Worm (Caenorhabditis elegans) whole organism, young adult: ENCODE measurements around the gene M01H9.4.

Source experiments
- B0035.1 ChIP-seq: sonication (generic microtip); optimal IDR thresholded peaks from 2 replicates; lab custom pipeline; 2016; ENCODE audit warnings: missing genetic modification characterization, mild to moderate bottlenecking, missing compliant biosample characterization, missing genotype, missing genetic modification reagents
- B0261.1 ChIP-seq: sonication (generic microtip); optimal IDR thresholded peaks from 2 replicates; lab custom pipeline; 2016; ENCODE audit warnings: mild to moderate bottlenecking, missing genetic modification characterization, moderate library complexity, missing compliant biosample characterization
- C17E4.6 ChIP-seq: fragments of 200-800 bp; sonication (Bioruptor generic); IDR thresholded peaks from 2 replicates; pipeline ENCODE4 v1.3.6; 2022; ENCODE audit warnings: missing genetic modification reagents, missing genetic modification characterization, missing compliant biosample characterization
- D2030.7 ChIP-seq: fragments of 200-800 bp; sonication (Bioruptor generic); IDR thresholded peaks from 2 replicates; pipeline ENCODE4 v1.3.6; 2022; ENCODE audit warnings: missing genetic modification reagents, missing genetic modification characterization, missing compliant biosample characterization
- F10E7.11 ChIP-seq: sonication (generic microtip); optimal IDR thresholded peaks from 2 replicates; lab custom pipeline; 2017; ENCODE audit warnings: mild to moderate bottlenecking, missing genetic modification characterization, moderate library complexity, missing compliant biosample characterization
- F33H1.4 ChIP-seq: fragments of 200-800 bp; sonication (Bioruptor generic); IDR thresholded peaks from 2 replicates; pipeline ENCODE4 v1.3.6; 2022; ENCODE audit warnings: missing genetic modification reagents, missing genetic modification characterization, missing compliant biosample characterization
- F37B4.10 ChIP-seq: fragments of 200-800 bp; sonication (Bioruptor generic); IDR thresholded peaks from 2 replicates; pipeline ENCODE4 v1.3.6; 2022; ENCODE audit warnings: missing genetic modification characterization, missing compliant biosample characterization
- F49E8.2 ChIP-seq: sonication (generic microtip); optimal IDR thresholded peaks from 3 replicates; lab custom pipeline; 2017; ENCODE audit warnings: missing genetic modification characterization, mild to moderate bottlenecking, missing compliant biosample characterization, antibody characterized with exemption, moderate library complexity; ENCODE audit not compliant: insufficient read depth
- F52B5.7 ChIP-seq: sonication (generic microtip); optimal IDR thresholded peaks from 2 replicates; lab custom pipeline; 2016; ENCODE audit warnings: mild to moderate bottlenecking, missing genetic modification characterization, missing compliant biosample characterization
- F57C9.4 ChIP-seq: sonication (generic microtip); optimal IDR thresholded peaks from 2 replicates; lab custom pipeline; 2017; ENCODE audit warnings: mild to moderate bottlenecking, missing genetic modification characterization, missing compliant biosample characterization
- K12H6.12 ChIP-seq: fragments of 200-800 bp; sonication (Bioruptor generic); optimal IDR thresholded peaks from 2 replicates; lab custom pipeline; 2018; ENCODE audit warnings: mild to moderate bottlenecking, missing genetic modification characterization, missing compliant biosample characterization
- T26A5.8 ChIP-seq: sonication (generic microtip); optimal IDR thresholded peaks from 2 replicates; lab custom pipeline; 2016; ENCODE audit warnings: missing genetic modification characterization, missing compliant biosample characterization
- Y53G8AR.9 ChIP-seq: fragments of 200-800 bp; sonication (Bioruptor generic); conservative IDR thresholded peaks from 2 replicates; pipeline ENCODE4 v1.3.6; 2022; ENCODE audit warnings: missing genetic modification reagents, missing genetic modification characterization, missing compliant biosample characterization
- Y56A3A.18 ChIP-seq: fragments of 200-800 bp; sonication (Bioruptor generic); IDR thresholded peaks from 2 replicates; pipeline ENCODE4 v1.3.6; 2022; ENCODE audit warnings: missing genetic modification reagents, missing genetic modification characterization, missing compliant biosample characterization
- Y67H2A.10 ChIP-seq: fragments of 200-800 bp; sonication (Bioruptor generic); conservative IDR thresholded peaks from 2 replicates; pipeline ENCODE4 v1.3.6; 2022; ENCODE audit warnings: missing genetic modification reagents, missing genetic modification characterization, missing compliant biosample characterization
- ZK185.1 ChIP-seq: sonication (generic microtip); optimal IDR thresholded peaks from 2 replicates; lab custom pipeline; 2016; ENCODE audit warnings: mild to moderate bottlenecking, missing genetic modification characterization, missing compliant biosample characterization; ENCODE audit not compliant: poor library complexity, severe bottlenecking
- akir-1 ChIP-seq: fragments of 200-800 bp; sonication (Bioruptor generic); optimal IDR thresholded peaks from 2 replicates; lab custom pipeline; 2018; ENCODE audit warnings: mild to moderate bottlenecking, missing genetic modification characterization, moderate library complexity, missing compliant biosample characterization
- aptf-3 ChIP-seq: fragments of 200-800 bp; sonication (Bioruptor generic); IDR thresholded peaks from 2 replicates; pipeline ENCODE4 v1.3.6; 2022; ENCODE audit warnings: missing genetic modification characterization, missing compliant biosample characterization
- cebp-1 ChIP-seq, 2 experiments: fragments of 200-800 bp in 1 of 2; sonication (Bioruptor generic) in 1 of 2; sonication (generic microtip) in 1 of 2; IDR thresholded peaks in 1 of 2; optimal IDR thresholded peaks in 1 of 2; 2 replicates each; pipeline versions ENCODE4 v1.3.6 to Lab custom; 2017 to 2022; ENCODE audit warnings: missing compliant biosample characterization in 2 of 2, missing genetic modification characterization in 2 of 2, mild to moderate bottlenecking in 1 of 2, missing genetic modification reagents in 1 of 2, moderate library complexity in 1 of 2
- chd-7 ChIP-seq: sonication (generic microtip); optimal IDR thresholded peaks from 2 replicates; lab custom pipeline; 2016; ENCODE audit warnings: mild to moderate bottlenecking, missing genetic modification characterization, moderate library complexity, missing compliant biosample characterization
- dox-1 ChIP-seq: fragments of 200-800 bp; sonication (Bioruptor generic); IDR thresholded peaks from 2 replicates; pipeline ENCODE4 v1.3.6; 2022; ENCODE audit warnings: missing genetic modification reagents, missing genetic modification characterization, missing compliant biosample characterization
- dpff-1 ChIP-seq: sonication (generic microtip); optimal IDR thresholded peaks from 2 replicates; lab custom pipeline; 2017; ENCODE audit warnings: mild to moderate bottlenecking, missing genetic modification characterization, missing compliant biosample characterization
- egl-18 ChIP-seq: fragments of 200-800 bp; sonication (Bioruptor generic); IDR thresholded peaks from 2 replicates; pipeline ENCODE4 v1.3.6; 2022; ENCODE audit warnings: missing genetic modification reagents, missing genetic modification characterization, missing compliant biosample characterization
- egrh-3 ChIP-seq: fragments of 200-800 bp; sonication (Bioruptor generic); IDR thresholded peaks from 2 replicates; pipeline ENCODE4 v1.3.6; 2022; ENCODE audit warnings: missing genetic modification reagents, missing genetic modification characterization, missing compliant biosample characterization
- ekl-4 ChIP-seq: fragments of 200-800 bp; sonication (Bioruptor generic); IDR thresholded peaks from 2 replicates; pipeline ENCODE4 v1.3.6; 2022; ENCODE audit warnings: missing genetic modification reagents, missing genetic modification characterization, missing compliant biosample characterization
- gei-17 ChIP-seq: fragments of 200-800 bp; sonication (Bioruptor generic); optimal IDR thresholded peaks from 2 replicates; lab custom pipeline; 2018; ENCODE audit warnings: mild to moderate bottlenecking, missing genetic modification characterization, missing compliant biosample characterization
- him-1 ChIP-seq: sonication (generic microtip); optimal IDR thresholded peaks from 2 replicates; lab custom pipeline; 2016; ENCODE audit warnings: missing genotype, missing genetic modification reagents, missing genetic modification characterization, missing compliant biosample characterization
- hlh-26 ChIP-seq: fragments of 200-800 bp; sonication (Bioruptor generic); conservative IDR thresholded peaks from 2 replicates; pipeline ENCODE4 v1.3.6; 2022; ENCODE audit warnings: missing genetic modification reagents, missing genetic modification characterization, missing compliant biosample characterization
- hrde-1 ChIP-seq: sonication (generic microtip); optimal IDR thresholded peaks from 2 replicates; lab custom pipeline; 2016; ENCODE audit warnings: missing genetic modification characterization, mild to moderate bottlenecking, missing compliant biosample characterization, moderate library complexity, missing genotype, missing genetic modification reagents, borderline replicate concordance
- lag-1 ChIP-seq: fragments of 200-800 bp; sonication (Bioruptor generic); IDR thresholded peaks from 2 replicates; pipeline ENCODE4 v1.3.6; 2022; ENCODE audit warnings: missing genetic modification reagents, missing genetic modification characterization, missing compliant biosample characterization
- let-607 ChIP-seq, 2 experiments: fragments of 200-800 bp in 1 of 2; sonication (Bioruptor generic) in 1 of 2; sonication (generic microtip) in 1 of 2; optimal IDR thresholded peaks; 2 replicates each; lab custom pipeline; 2016 to 2018; ENCODE audit warnings: mild to moderate bottlenecking in 2 of 2, missing compliant biosample characterization in 2 of 2, missing genetic modification characterization in 2 of 2, moderate library complexity in 2 of 2, missing genotype in 1 of 2
- lin-54 ChIP-seq: fragments of 200-800 bp; sonication (Bioruptor generic); optimal IDR thresholded peaks from 2 replicates; lab custom pipeline; 2018; ENCODE audit warnings: mild to moderate bottlenecking, missing genetic modification characterization, missing compliant biosample characterization
- madf-6 ChIP-seq: fragments of 200-800 bp; sonication (Bioruptor generic); IDR thresholded peaks from 2 replicates; pipeline ENCODE4 v1.3.6; 2022; ENCODE audit warnings: missing genetic modification reagents, missing genetic modification characterization, missing compliant biosample characterization
- mel-28 ChIP-seq: sonication (generic microtip); optimal IDR thresholded peaks from 2 replicates; lab custom pipeline; 2016; ENCODE audit warnings: borderline replicate concordance, mild to moderate bottlenecking, missing genetic modification characterization, missing compliant biosample characterization
- nfya-1 ChIP-seq: sonication (generic microtip); optimal IDR thresholded peaks from 2 replicates; lab custom pipeline; 2017; ENCODE audit warnings: antibody characterized with exemption, missing compliant biosample characterization, missing genetic modification characterization, borderline replicate concordance; ENCODE audit not compliant: insufficient read depth
- nhr-80 ChIP-seq: sonication (generic microtip); optimal IDR thresholded peaks from 2 replicates; lab custom pipeline; 2016; ENCODE audit warnings: missing genetic modification characterization, missing compliant biosample characterization
- snpc-1.1 ChIP-seq: sonication (generic microtip); optimal IDR thresholded peaks from 2 replicates; lab custom pipeline; 2017; ENCODE audit warnings: missing genetic modification characterization, mild to moderate bottlenecking, missing compliant biosample characterization, antibody characterized with exemption, moderate library complexity, missing genotype, missing genetic modification reagents; ENCODE audit not compliant: insufficient read depth
- somi-1 ChIP-seq: fragments of 200-800 bp; sonication (Bioruptor generic); optimal IDR thresholded peaks from 2 replicates; lab custom pipeline; 2018; ENCODE audit warnings: mild to moderate bottlenecking, missing genetic modification characterization, missing compliant biosample characterization
- tbp1 ChIP-seq: fragments of 200-800 bp; sonication (Bioruptor generic); optimal IDR thresholded peaks from 2 replicates; lab custom pipeline; 2018; ENCODE audit warnings: mild to moderate bottlenecking, missing genetic modification characterization, missing compliant biosample characterization
- tbx-9 ChIP-seq: sonication (generic microtip); optimal IDR thresholded peaks from 2 replicates; lab custom pipeline; 2016; ENCODE audit warnings: borderline replicate concordance, missing genetic modification characterization, inconsistent platforms, missing compliant biosample characterization
- unc-130 ChIP-seq: sonication (generic microtip); optimal IDR thresholded peaks from 2 replicates; lab custom pipeline; 2016; ENCODE audit warnings: missing genetic modification reagents, missing genetic modification characterization, missing compliant biosample characterization
- xnd-1 ChIP-seq: sonication (generic microtip); optimal IDR thresholded peaks from 2 replicates; lab custom pipeline; 2016; ENCODE audit warnings: missing genotype, missing genetic modification reagents, missing genetic modification characterization, missing compliant biosample characterization
- ztf-22 ChIP-seq: fragments of 200-800 bp; sonication (Bioruptor generic); optimal IDR thresholded peaks from 2 replicates; lab custom pipeline; 2018; ENCODE audit warnings: mild to moderate bottlenecking, missing genetic modification characterization, moderate library complexity, missing compliant biosample characterization
- ztf-25 ChIP-seq: fragments of 200-800 bp; sonication (Bioruptor generic); IDR thresholded peaks from 2 replicates; pipeline ENCODE4 v1.3.6; 2022; ENCODE audit warnings: missing genetic modification reagents, missing genetic modification characterization, missing compliant biosample characterization
- ztf-26 ChIP-seq: sonication (generic microtip); optimal IDR thresholded peaks from 2 replicates; lab custom pipeline; 2017; ENCODE audit warnings: missing genetic modification characterization, missing compliant biosample characterization
- ztf-28 ChIP-seq: fragments of 200-800 bp; sonication (Bioruptor generic); IDR thresholded peaks from 2 replicates; pipeline ENCODE4 v1.3.6; 2022; ENCODE audit warnings: missing genetic modification reagents, missing genetic modification characterization, missing compliant biosample characterization

M01H9.4 gene

ce11 chrIV:4511259-4511890, 28.7 kb upstream of the M01H9.4 start, which contains the start of the genes rfth-1 and ZK180.8 (continued):
- TF ChIP-seq cebp-1 (GFP tag; IDR thresholded peaks at IDR 0.05; lab: Robert Waterston, UW) (no peak), cebp-1 (tag; optimal IDR thresholded peaks at IDR 0.05; lab: Kevin White, UChicago) (peak; percentile 23), tbx-9 (no peak), mel-28 (tag; lab: Kevin White, UChicago) (no peak), chd-7 (tag; lab: Kevin White, UChicago) (peak; percentile 28), ztf-28 (GFP tag; lab: Robert Waterston, UW) (no peak), aptf-3 (GFP tag; lab: Robert Waterston, UW) (no peak), ztf-22 (GFP tag; lab: Kevin White, UChicago) (no peak), ztf-26 (no peak), lag-1 (GFP tag; lab: Robert Waterston, UW) (no peak), dox-1 (GFP tag; lab: Robert Waterston, UW) (no peak), Y67H2A.10 (GFP tag; lab: Robert Waterston, UW) (no peak), let-607 (tag; optimal IDR thresholded peaks at IDR 0.05; lab: Kevin White, UChicago) (no peak), F37B4.10 (GFP tag; lab: Robert Waterston, UW) (no peak), tbp1 (GFP tag; lab: Kevin White, UChicago) (no peak), nhr-80 (tag; lab: Kevin White, UChicago) (peak; percentile 36), akir-1 (GFP tag; lab: Kevin White, UChicago) (no peak), somi-1 (GFP tag; lab: Kevin White, UChicago) (peak; percentile 13), T26A5.8 (tag; lab: Kevin White, UChicago) (no peak), nfya-1 (no peak), K12H6.12 (tag; lab: Kevin White, UChicago) (no peak), him-1 (tag; lab: Kevin White, UChicago) (peak; percentile 14), egrh-3 (GFP tag; lab: Robert Waterston, UW) (no peak), F10E7.11 (no peak), ztf-25 (GFP tag; lab: Robert Waterston, UW) (no peak), unc-130 (GFP tag; lab: Kevin White, UChicago) (no peak), snpc-1.1 (tag; lab: Kevin White, UChicago) (no peak), F57C9.4 (tag; lab: Kevin White, UChicago) (no peak), Y53G8AR.9 (GFP tag; lab: Robert Waterston, UW) (peak; percentile 62; the same call in 1 of the 2 replicates), madf-6 (GFP tag; lab: Robert Waterston, UW) (peak; percentile 48), D2030.7 (GFP tag; lab: Robert Waterston, UW) (no peak), egl-18 (GFP tag; lab: Robert Waterston, UW) (no peak), gei-17 (GFP tag; lab: Kevin White, UChicago) (peak; percentile 10), F33H1.4 (GFP tag; lab: Robert Waterston, UW) (no peak), ekl-4 (GFP tag; lab: Robert Waterston, UW) (no peak), F49E8.2 (tag; lab: Kevin White, UChicago) (peak; percentile 28), dpff-1 (tag; lab: Kevin White, UChicago) (no peak), B0035.1 (no peak), xnd-1 (tag; lab: Kevin White, UChicago) (no peak), C17E4.6 (GFP tag; lab: Robert Waterston, UW) (no peak), Y56A3A.18 (no peak), lin-54 (GFP tag; lab: Kevin White, UChicago) (no peak), hrde-1 (no peak), ZK185.1 (tag; lab: Kevin White, UChicago) (no peak), B0261.1 (tag; lab: Kevin White, UChicago) (no peak), F52B5.7 (no peak), hlh-26 (GFP tag; lab: Robert Waterston, UW) (no peak)
